Worm (Caenorhabditis elegans): ENCODE results near the gene str-19.
"Not testable (repeated sequence)": the region's sequence is repeated elsewhere in the genome, so short reads cannot be mapped to it uniquely, and the experiment has no call there.

str-19 gene

ce11 chrV:15752941-15753340 lies 8.7 kb upstream of the str-19 start, which contains the start of gene str-5:
Gene str-5 (plus strand): TSS chrV:15753241.
- TF ChIP-seq hmg-4 (GFP tag; optimal IDR thresholded peaks at IDR 0.05); ama-1 (optimal IDR thresholded peaks at IDR 0.05); sea-1 (GFP tag; conservative IDR thresholded peaks at IDR 0.05): not testable (repeated sequence)

- TF ChIP-seq hnd-1 (tag; optimal IDR thresholded peaks at IDR 0.05) (no peak), scrt-1 (GFP tag; IDR thresholded peaks at IDR 0.05) (no peak), tbx-11 (GFP tag; IDR thresholded peaks at IDR 0.05) (no peak), pes-1 (GFP tag; IDR thresholded peaks at IDR 0.05) (no peak), ama-1 (optimal IDR thresholded peaks at IDR 0.05) (no peak), ets-7 (tag; optimal IDR thresholded peaks at IDR 0.05) (no peak), tbx-37 (GFP tag; conservative IDR thresholded peaks at IDR 0.05) (no peak), aly-1 (tag; optimal IDR thresholded peaks at IDR 0.05) (no peak), F13C5.2 (tag; optimal IDR thresholded peaks at IDR 0.05) (no peak), hmg-4 (GFP tag; optimal IDR thresholded peaks at IDR 0.05) (no peak), ceh-36 (tag; optimal IDR thresholded peaks at IDR 0.05) (no peak)
Observed at ce11 chrV:15752049-15752448, 7.8 kb upstream of the str-19 start, which contains the start of gene str-43. Gene str-43 (minus strand): TSS chrV:15752149.

ce11 chrV:15750130-15750529 lies 5.9 kb upstream of the str-19 start, which contains the start of gene str-6:
Gene str-6 (minus strand): TSS chrV:15750230.
- TF ChIP-seq ceh-13 (GFP tag; optimal IDR thresholded peaks at IDR 0.05) (no peak), hnd-1 (tag; optimal IDR thresholded peaks at IDR 0.05) (no peak)

DNA sequence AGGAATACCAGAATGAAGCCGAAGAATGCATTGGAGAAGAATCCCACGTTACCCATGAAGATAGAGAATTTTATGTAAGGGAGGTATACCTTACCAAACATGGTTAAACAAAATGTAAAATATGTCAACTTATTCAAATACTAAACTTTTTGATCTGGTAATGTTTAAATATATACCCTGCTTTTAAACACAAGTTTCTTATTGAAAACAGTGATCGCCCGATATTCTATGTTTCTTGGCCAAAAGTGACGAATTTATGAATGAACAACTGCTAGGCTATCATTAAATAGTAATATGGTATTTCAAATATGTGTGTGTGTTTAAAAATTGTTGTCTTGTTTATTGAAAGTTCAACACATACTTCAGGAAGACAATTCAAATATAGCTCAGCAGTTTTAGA lies 4.1 kb upstream of the str-19 start, which contains the start of gene T23D5.8:
T23D5.8 (minus strand) TSS at position 101 of the 400 bp plus-strand sequence.
- TF ChIP-seq B0310.2 (tag; optimal IDR thresholded peaks at IDR 0.05); ceh-13 (GFP tag; optimal IDR thresholded peaks at IDR 0.05); ets-7 (tag; optimal IDR thresholded peaks at IDR 0.05): not testable (repeated sequence)

- TF ChIP-seq ets-7 (tag; optimal IDR thresholded peaks at IDR 0.05) (no peak), ama-1 (optimal IDR thresholded peaks at IDR 0.05) (no peak), B0310.2 (tag; optimal IDR thresholded peaks at IDR 0.05) (no peak), tra-4 (tag; optimal IDR thresholded peaks at IDR 0.05) (no peak), scrt-1 (GFP tag; IDR thresholded peaks at IDR 0.05) (no peak), aly-1 (tag; optimal IDR thresholded peaks at IDR 0.05) (no peak), tbx-37 (GFP tag; conservative IDR thresholded peaks at IDR 0.05) (no peak), sea-1 (GFP tag; conservative IDR thresholded peaks at IDR 0.05) (no peak), hmbx-1 (tag; optimal IDR thresholded peaks at IDR 0.05) (no peak)
Observed at ce11 chrV:15741851-15742250, 2.4 kb downstream of the str-19 start, which contains the start of gene str-18. Gene str-18 (minus strand): TSS chrV:15741951.

DNA sequence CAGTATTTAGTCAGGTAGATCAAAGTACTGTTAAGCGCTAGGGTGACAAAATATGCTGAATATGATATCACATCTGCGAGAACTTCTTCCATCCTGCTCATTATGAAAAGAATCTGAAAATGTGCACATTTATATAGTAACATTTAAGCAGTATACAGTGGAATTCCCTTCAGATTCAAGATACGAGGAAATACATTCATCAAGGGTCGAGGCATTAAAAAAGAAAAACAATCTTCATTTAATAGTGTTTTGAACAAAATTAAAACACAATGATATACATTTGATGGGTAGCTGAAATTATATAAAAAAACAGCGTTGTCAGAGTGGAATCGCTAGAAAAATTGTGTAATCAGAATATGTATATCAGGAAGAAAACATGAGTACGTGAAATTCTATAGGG lies 8.5 kb downstream of the str-19 start, which contains the start of gene str-27:
str-27 (minus strand) TSS at position 101 of the 400 bp plus-strand sequence.
- TF ChIP-seq ama-1 (optimal IDR thresholded peaks at IDR 0.05) (no peak), tra-4 (tag; optimal IDR thresholded peaks at IDR 0.05) (no peak), tbx-11 (GFP tag; IDR thresholded peaks at IDR 0.05) (no peak), hnd-1 (tag; optimal IDR thresholded peaks at IDR 0.05) (no peak), sea-1 (GFP tag; conservative IDR thresholded peaks at IDR 0.05) (no peak), hmbx-1 (tag; optimal IDR thresholded peaks at IDR 0.05) (no peak), ceh-36 (tag; optimal IDR thresholded peaks at IDR 0.05) (no peak), tbx-37 (GFP tag; conservative IDR thresholded peaks at IDR 0.05) (no peak), ceh-13 (GFP tag; optimal IDR thresholded peaks at IDR 0.05) (no peak), ets-7 (tag; optimal IDR thresholded peaks at IDR 0.05) (no peak), hmg-4 (GFP tag; optimal IDR thresholded peaks at IDR 0.05) (no peak)

DNA sequence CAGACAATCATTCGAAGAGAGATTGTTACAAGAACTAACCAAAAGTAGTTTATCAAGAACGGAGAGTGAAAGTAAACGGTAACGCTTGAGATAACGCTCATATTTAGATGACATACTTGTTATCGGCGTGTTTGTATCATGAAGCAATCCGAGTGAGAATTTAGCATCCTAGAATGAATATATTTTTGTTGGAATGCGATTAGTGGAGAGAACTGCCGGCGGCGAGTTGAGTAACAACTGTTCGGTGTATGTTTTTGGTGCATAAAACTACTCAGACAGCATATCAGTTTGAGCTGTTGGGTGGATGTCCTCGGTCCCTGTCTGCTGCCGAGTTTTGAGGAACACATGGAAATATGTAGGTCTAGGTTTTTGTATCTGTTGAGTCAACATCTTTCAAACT lies 10.7 kb downstream of the str-19 start, which contains the start of gene T23D5.3:
T23D5.3 (minus strand) TSS at position 101 of the 400 bp plus-strand sequence.
- TF ChIP-seq tbx-11 (GFP tag; IDR thresholded peaks at IDR 0.05), result no peak
- TF ChIP-seq ceh-36 (tag; optimal IDR thresholded peaks at IDR 0.05), result no peak

DNA sequence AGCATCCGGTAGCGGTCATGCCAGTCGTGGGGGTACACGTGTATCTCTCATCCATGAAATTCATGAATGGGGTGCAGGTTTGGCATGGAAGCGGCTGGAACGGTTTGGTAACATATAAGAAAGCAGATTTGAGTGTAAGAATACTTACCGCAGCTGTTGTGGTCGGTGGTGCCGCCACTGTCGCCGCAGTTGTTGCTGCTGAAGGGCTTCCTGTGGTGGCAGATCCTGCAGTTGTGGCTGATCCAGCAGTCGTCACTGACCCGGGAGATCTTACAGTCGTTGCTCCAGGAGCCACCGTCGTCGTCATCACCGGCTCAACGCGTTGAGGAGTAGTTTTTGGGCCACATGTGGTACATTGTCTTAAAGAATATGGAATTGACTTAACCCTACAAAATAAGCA lies 11.2 kb downstream of the str-19 start:
- no peak for TF ChIP-seq aly-1 (tag; optimal IDR thresholded peaks at IDR 0.05)
- TF ChIP-seq ceh-13 (GFP tag; optimal IDR thresholded peaks at IDR 0.05), result no peak

- no peak for TF ChIP-seq scrt-1 (GFP tag; IDR thresholded peaks at IDR 0.05)
- no peak for TF ChIP-seq tbx-37 (GFP tag; conservative IDR thresholded peaks at IDR 0.05)
- TF ChIP-seq hmg-4 (GFP tag; optimal IDR thresholded peaks at IDR 0.05), result no peak
- no peak for TF ChIP-seq ceh-36 (tag; optimal IDR thresholded peaks at IDR 0.05)
Observed at ce11 chrV:15732209-15732608, 12.1 kb downstream of the str-19 start, which contains the start of gene str-38. Gene str-38 (minus strand): TSS chrV:15732309.

DNA sequence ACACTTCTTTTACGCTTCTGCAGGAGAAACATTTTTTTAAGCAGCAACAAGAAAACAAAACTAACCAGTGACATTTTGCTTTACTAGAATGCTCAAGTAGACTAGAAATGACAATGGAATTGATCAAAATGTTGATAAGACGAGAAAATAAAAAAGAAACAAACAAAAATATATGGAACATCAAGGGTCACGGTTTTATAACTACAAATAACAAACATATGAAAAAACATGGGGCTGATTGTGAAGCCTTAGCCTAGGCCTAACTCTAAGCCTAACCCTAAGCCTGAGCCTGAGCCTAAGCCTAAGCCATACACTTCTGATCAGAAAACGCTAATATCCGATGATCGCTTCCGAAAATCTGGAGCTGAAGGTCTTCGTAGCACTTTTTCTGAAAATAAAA lies 13.8 kb downstream of the str-19 start, which contains the start of gene Y6E2A.10:
Y6E2A.10 (minus strand) TSS at position 101 of the 400 bp plus-strand sequence.
- TF ChIP-seq hmg-4 (GFP tag; optimal IDR thresholded peaks at IDR 0.05) (no peak), sea-1 (GFP tag; conservative IDR thresholded peaks at IDR 0.05) (no peak), ceh-13 (GFP tag; optimal IDR thresholded peaks at IDR 0.05) (no peak), ets-7 (tag; optimal IDR thresholded peaks at IDR 0.05) (no peak), hnd-1 (tag; optimal IDR thresholded peaks at IDR 0.05) (no peak), hmbx-1 (tag; optimal IDR thresholded peaks at IDR 0.05) (no peak), scrt-1 (GFP tag; IDR thresholded peaks at IDR 0.05) (no peak), tbx-11 (GFP tag; IDR thresholded peaks at IDR 0.05) (no peak), tbx-37 (GFP tag; conservative IDR thresholded peaks at IDR 0.05) (no peak), ceh-36 (tag; optimal IDR thresholded peaks at IDR 0.05) (no peak), B0310.2 (tag; optimal IDR thresholded peaks at IDR 0.05) (no peak), F13C5.2 (tag; optimal IDR thresholded peaks at IDR 0.05) (no peak)
